Fruit fly (Drosophila melanogaster) whole organism, prepupa: Measurements from ENCODE around the gene Smr.

Experiments used
- Blimp-1 ChIP-seq: fragments of 200-800 bp; sonication (Bioruptor generic); optimal IDR thresholded peaks from 3 replicates; lab custom pipeline; 2017; ENCODE audit warnings: missing biosample characterization, missing genetic modification characterization, mild to moderate bottlenecking, moderate library complexity, missing genetic modification reagents
- CG11762 ChIP-seq: fragments of 200-800 bp; sonication (Bioruptor generic); optimal IDR thresholded peaks from 3 replicates; lab custom pipeline; 2016; ENCODE audit warnings: missing biosample characterization, missing genetic modification characterization; ENCODE audit not compliant: insufficient read depth
- CG11902 ChIP-seq: fragments of 200-800 bp; sonication (Bioruptor generic); optimal IDR thresholded peaks from 3 replicates; lab custom pipeline; 2016; ENCODE audit warnings: missing biosample characterization, missing genetic modification characterization
- CG1621 ChIP-seq: fragments of 200-800 bp; sonication (Bioruptor generic); optimal IDR thresholded peaks from 3 replicates; lab custom pipeline; 2018; ENCODE audit warnings: missing biosample characterization, mild to moderate bottlenecking, missing genetic modification characterization
- CG16779 ChIP-seq: fragments of 200-800 bp; sonication (Bioruptor generic); optimal IDR thresholded peaks from 3 replicates; lab custom pipeline; 2017; ENCODE audit warnings: missing biosample characterization, mild to moderate bottlenecking, missing genetic modification characterization
- CG3032 ChIP-seq: fragments of 200-800 bp; optimal IDR thresholded peaks from 2 replicates; lab custom pipeline; 2019; ENCODE audit warnings: missing biosample characterization, mild to moderate bottlenecking, missing genetic modification characterization, moderate library complexity
- CG31627 ChIP-seq: fragments of 200-800 bp; sonication (Bioruptor generic); optimal IDR thresholded peaks from 3 replicates; lab custom pipeline; 2016; ENCODE audit warnings: missing biosample characterization, missing genetic modification characterization
- CG32006 ChIP-seq: fragments of 200-800 bp; sonication (Bioruptor generic); optimal IDR thresholded peaks from 3 replicates; lab custom pipeline; 2017; ENCODE audit warnings: missing biosample characterization, mild to moderate bottlenecking, missing genetic modification characterization
- CG34406 ChIP-seq: fragments of 200-800 bp; sonication (Bioruptor generic); optimal IDR thresholded peaks from 3 replicates; lab custom pipeline; 2016; ENCODE audit warnings: missing biosample characterization, missing genetic modification characterization
- CG3919 ChIP-seq: fragments of 200-800 bp; sonication (Bioruptor generic); optimal IDR thresholded peaks from 3 replicates; lab custom pipeline; 2016; ENCODE audit warnings: missing biosample characterization, missing genetic modification characterization
- CG4318 ChIP-seq: fragments of 200-800 bp; sonication (Bioruptor generic); optimal IDR thresholded peaks from 3 replicates; lab custom pipeline; 2017; ENCODE audit warnings: missing biosample characterization, mild to moderate bottlenecking, missing genetic modification characterization
- CG6163 ChIP-seq: fragments of 200-800 bp; sonication (Bioruptor generic); IDR thresholded peaks from 3 replicates; pipeline ENCODE4 v1.3.6; 2022; ENCODE audit warnings: missing biosample characterization, missing genetic modification characterization
- CG6276 ChIP-seq: fragments of 200-800 bp; sonication (Bioruptor generic); optimal IDR thresholded peaks from 2 replicates; lab custom pipeline; 2017; ENCODE audit warnings: missing biosample characterization, mild to moderate bottlenecking, missing genetic modification characterization
- CG6792 ChIP-seq: fragments of 200-800 bp; sonication (Bioruptor generic); optimal IDR thresholded peaks from 3 replicates; lab custom pipeline; 2016; ENCODE audit warnings: missing biosample characterization, missing genetic modification characterization
- CG6854 ChIP-seq: fragments of 200-800 bp; sonication (Bioruptor generic); optimal IDR thresholded peaks from 2 replicates; lab custom pipeline; 2017; ENCODE audit warnings: missing biosample characterization, mild to moderate bottlenecking, missing genetic modification characterization
- CG7368 ChIP-seq: fragments of 200-800 bp; sonication (Bioruptor generic); optimal IDR thresholded peaks from 3 replicates; lab custom pipeline; 2016; ENCODE audit warnings: missing biosample characterization, missing genetic modification characterization
- CG8119 ChIP-seq: fragments of 200-800 bp; sonication (Bioruptor generic); IDR thresholded peaks from 3 replicates; pipeline ENCODE4 v1.3.6; 2022; ENCODE audit warnings: missing biosample characterization, missing genetic modification characterization
- CG8319 ChIP-seq: fragments of 200-800 bp; sonication (Bioruptor generic); optimal IDR thresholded peaks from 3 replicates; lab custom pipeline; 2016; ENCODE audit warnings: missing biosample characterization, missing genetic modification characterization
- CG9139 ChIP-seq: fragments of 200-800 bp; sonication (Bioruptor generic); optimal IDR thresholded peaks from 3 replicates; lab custom pipeline; 2017; ENCODE audit warnings: missing biosample characterization, mild to moderate bottlenecking, missing genetic modification characterization
- Eip75B ChIP-seq: fragments of 200-800 bp; sonication (Bioruptor generic); optimal IDR thresholded peaks from 3 replicates; lab custom pipeline; 2016; ENCODE audit warnings: missing biosample characterization, missing genetic modification characterization
- Eip78C ChIP-seq: fragments of 200-800 bp; sonication (Bioruptor generic); peaks from one replicate; lab custom pipeline; 2016; ENCODE audit warnings: missing biosample characterization, missing genetic modification characterization
- Eip93F ChIP-seq: fragments of 200-800 bp; sonication (Bioruptor generic); optimal IDR thresholded peaks from 2 replicates; lab custom pipeline; 2016; ENCODE audit warnings: missing biosample characterization, mild to moderate bottlenecking, missing genetic modification characterization
- Ets21C ChIP-seq: fragments of 200-800 bp; sonication (Bioruptor generic); optimal IDR thresholded peaks from 3 replicates; lab custom pipeline; 2016; ENCODE audit warnings: missing biosample characterization, missing genetic modification characterization
- Ets96B ChIP-seq: fragments of 200-800 bp; optimal IDR thresholded peaks from 2 replicates; lab custom pipeline; 2019; ENCODE audit warnings: missing biosample characterization, mild to moderate bottlenecking, missing genetic modification characterization, moderate library complexity
- Gug ChIP-seq: fragments of 200-800 bp; sonication (Bioruptor generic); IDR thresholded peaks from 2 replicates; pipeline ENCODE4 v1.3.6; 2022; ENCODE audit warnings: missing biosample characterization, missing genetic modification characterization
- Hr38 ChIP-seq: sonication (Bioruptor generic); optimal IDR thresholded peaks from 2 replicates; lab custom pipeline; 2016; ENCODE audit warnings: missing biosample characterization, missing genetic modification characterization
- Hr39 ChIP-seq: fragments of 200-800 bp; sonication (Bioruptor generic); optimal IDR thresholded peaks from 2 replicates; lab custom pipeline; 2016; ENCODE audit warnings: missing biosample characterization, missing genetic modification characterization
- Hr4 ChIP-seq: fragments of 200-800 bp; sonication (Bioruptor generic); optimal IDR thresholded peaks from 3 replicates; lab custom pipeline; 2016; ENCODE audit warnings: missing biosample characterization, missing genetic modification characterization
- Lpt ChIP-seq: fragments of 200-800 bp; sonication (Bioruptor generic); optimal IDR thresholded peaks from 3 replicates; lab custom pipeline; 2016; ENCODE audit warnings: missing biosample characterization, missing genetic modification characterization
- OdsH ChIP-seq: fragments of 200-800 bp; sonication (Bioruptor generic); optimal IDR thresholded peaks from 3 replicates; lab custom pipeline; 2016; ENCODE audit warnings: missing biosample characterization, missing genetic modification characterization
- Smox ChIP-seq: fragments of 200-800 bp; sonication (Bioruptor generic); optimal IDR thresholded peaks from 3 replicates; lab custom pipeline; 2016; ENCODE audit warnings: missing biosample characterization, missing genetic modification characterization
- Sox102F ChIP-seq: fragments of 200-800 bp; sonication (Bioruptor generic); optimal IDR thresholded peaks from 2 replicates; lab custom pipeline; 2016; ENCODE audit warnings: missing biosample characterization, mild to moderate bottlenecking, missing genetic modification characterization
- Sox14 ChIP-seq: fragments of 200-800 bp; sonication (Bioruptor generic); optimal IDR thresholded peaks from 3 replicates; lab custom pipeline; 2016; ENCODE audit warnings: missing biosample characterization, missing genetic modification characterization
- Sox15 ChIP-seq: fragments of 200-800 bp; sonication (Bioruptor generic); optimal IDR thresholded peaks from 3 replicates; lab custom pipeline; 2016; ENCODE audit warnings: missing biosample characterization, missing genetic modification characterization
- cyc ChIP-seq: fragments of 200-800 bp; sonication (Bioruptor generic); optimal IDR thresholded peaks from 3 replicates; lab custom pipeline; 2016; ENCODE audit warnings: missing biosample characterization, missing genetic modification characterization
- dac ChIP-seq: fragments of 200-800 bp; sonication (Bioruptor generic); optimal IDR thresholded peaks from 2 replicates; lab custom pipeline; 2017; ENCODE audit warnings: missing biosample characterization, mild to moderate bottlenecking, missing genetic modification characterization
- eg ChIP-seq: fragments of 200-800 bp; sonication (Bioruptor generic); IDR thresholded peaks from 3 replicates; pipeline ENCODE4 v1.3.6; 2022; ENCODE audit warnings: missing biosample characterization, missing genetic modification characterization
- esn ChIP-seq: fragments of 200-800 bp; sonication (Bioruptor generic); optimal IDR thresholded peaks from 2 replicates; lab custom pipeline; 2016; ENCODE audit warnings: missing biosample characterization, mild to moderate bottlenecking, missing genetic modification characterization, moderate library complexity
- fd59A ChIP-seq: fragments of 200-800 bp; sonication (Bioruptor generic); optimal IDR thresholded peaks from 2 replicates; lab custom pipeline; 2017; ENCODE audit warnings: missing biosample characterization, mild to moderate bottlenecking, missing genetic modification characterization, missing genetic modification reagents
- fd85E ChIP-seq: fragments of 200-800 bp; sonication (Bioruptor generic); optimal IDR thresholded peaks from 3 replicates; lab custom pipeline; 2016; ENCODE audit warnings: missing biosample characterization, missing genetic modification characterization
- fkh ChIP-seq: fragments of 200-800 bp; sonication (Bioruptor generic); optimal IDR thresholded peaks from 3 replicates; lab custom pipeline; 2017; ENCODE audit warnings: missing biosample characterization, mild to moderate bottlenecking, missing genetic modification characterization, moderate library complexity
- lz ChIP-seq: fragments of 200-800 bp; sonication (Bioruptor generic); optimal IDR thresholded peaks from 3 replicates; lab custom pipeline; 2016; ENCODE audit warnings: missing biosample characterization, missing genetic modification characterization
- net ChIP-seq: fragments of 200-800 bp; sonication (Bioruptor generic); optimal IDR thresholded peaks from 3 replicates; lab custom pipeline; 2016; ENCODE audit warnings: missing biosample characterization, missing genetic modification characterization
- salr ChIP-seq, 2 experiments: fragments of 200-800 bp; sonication (Bioruptor generic); optimal IDR thresholded peaks; 3 replicates each; lab custom pipeline; 2016 to 2018; ENCODE audit warnings: missing biosample characterization in 2 of 2, missing genetic modification characterization in 2 of 2, mild to moderate bottlenecking in 1 of 2
- spab ChIP-seq: fragments of 200-800 bp; sonication (Bioruptor generic); optimal IDR thresholded peaks from 2 replicates; lab custom pipeline; 2017; ENCODE audit warnings: missing biosample characterization, mild to moderate bottlenecking, missing genetic modification characterization, missing genetic modification reagents
- ss ChIP-seq, 2 experiments: fragments of 200-800 bp; sonication (Bioruptor generic); optimal IDR thresholded peaks; 2 replicates in 1 of 2; 3 replicates in 1 of 2; lab custom pipeline; 2017 to 2018; ENCODE audit warnings: mild to moderate bottlenecking in 2 of 2, missing biosample characterization in 2 of 2, missing genetic modification characterization in 2 of 2, moderate library complexity in 1 of 2
- svp ChIP-seq: fragments of 200-800 bp; sonication (Bioruptor generic); peaks from one replicate; lab custom pipeline; 2016; ENCODE audit warnings: missing biosample characterization, missing genetic modification characterization
- topi ChIP-seq: fragments of 200-800 bp; sonication (Bioruptor generic); optimal IDR thresholded peaks from 3 replicates; lab custom pipeline; 2016; ENCODE audit warnings: missing biosample characterization, missing genetic modification characterization
- vri ChIP-seq: fragments of 200-800 bp; sonication (Bioruptor generic); optimal IDR thresholded peaks from 3 replicates; lab custom pipeline; 2016; ENCODE audit warnings: missing biosample characterization, mild to moderate bottlenecking, missing genetic modification characterization

The Smr gene

dm6 chrX:12724287-12725186 lies 17.9 kb downstream of the Smr start (continued):
- TF ChIP-seq CG7368 (GFP tag; lab: Kevin White, UChicago), result no peak
- no peak for TF ChIP-seq Sox102F (GFP tag; lab: Kevin White, UChicago)
- peak; percentile 60 for TF ChIP-seq Eip75B (GFP tag; lab: Kevin White, UChicago)
- peak in 1 of 2 experiments; percentile 57 for TF ChIP-seq ss (GFP tag; optimal IDR thresholded peaks at IDR 0.05; lab: Kevin White, UChicago)
- no peak for TF ChIP-seq fd85E
- TF ChIP-seq CG6792, result peak; percentile 33
- TF ChIP-seq cyc, result peak; percentile 22
- peak; percentile 56 for TF ChIP-seq Hr4
- TF ChIP-seq Eip78C (GFP tag; lab: Kevin White, UChicago), result peak; percentile 87
- peak; percentile 49 for TF ChIP-seq topi (GFP tag; lab: Kevin White, UChicago)

- TF ChIP-seq spab (GFP tag; lab: Kevin White, UChicago) (no peak), CG34406 (GFP tag; lab: Kevin White, UChicago) (no peak), Hr38 (GFP tag; lab: Kevin White, UChicago) (no peak), Hr39 (GFP tag; lab: Kevin White, UChicago) (no peak), vri (GFP tag; lab: Kevin White, UChicago) (peak; percentile 70), esn (GFP tag; lab: Kevin White, UChicago) (no peak), CG8319 (GFP tag; lab: Kevin White, UChicago) (no peak), Eip93F (GFP tag; lab: Kevin White, UChicago) (peak; percentile 24), CG6854 (GFP tag; lab: Kevin White, UChicago) (no peak), salr (GFP tag; optimal IDR thresholded peaks at IDR 0.05; lab: Kevin White, UChicago) (no peak), CG11902 (GFP tag; lab: Kevin White, UChicago) (no peak), CG1621 (tag; lab: Kevin White, UChicago) (no peak), CG32006 (GFP tag; lab: Kevin White, UChicago) (no peak), CG11762 (GFP tag; lab: Kevin White, UChicago) (no peak), CG3032 (tag; lab: Kevin White, UChicago) (no peak), CG7368 (GFP tag; lab: Kevin White, UChicago) (no peak), Sox14 (peak; percentile 9), net (GFP tag; lab: Kevin White, UChicago) (no peak), CG9139 (GFP tag; lab: Kevin White, UChicago) (no peak), Sox15 (no peak), fd59A (GFP tag; lab: Kevin White, UChicago) (no peak), Ets96B (tag; lab: Kevin White, UChicago) (no peak), svp (GFP tag; lab: Kevin White, UChicago) (no peak), eg (GFP tag; lab: Robert Waterston, UW) (peak; percentile 53; the same call in 1 of the 3 replicates), CG6792 (no peak), Gug (GFP tag; lab: Robert Waterston, UW) (no peak), Ets21C (GFP tag; lab: Kevin White, UChicago) (no peak), CG3919 (no peak), Blimp-1 (GFP tag; lab: Kevin White, UChicago) (no peak), Eip78C (GFP tag; lab: Kevin White, UChicago) (peak; percentile 49), CG8119 (GFP tag; lab: Robert Waterston, UW) (peak; percentile 42; the same call in 2 of the 3 replicates), dac (no peak), OdsH (GFP tag; lab: Kevin White, UChicago) (no peak), Lpt (no peak), CG31627 (no peak), CG4318 (GFP tag; lab: Kevin White, UChicago) (no peak), cyc (no peak), ss (GFP tag; optimal IDR thresholded peaks at IDR 0.05; lab: Kevin White, UChicago) (no peak), Smox (no peak), fkh (peak; percentile 83), CG6276 (GFP tag; lab: Kevin White, UChicago) (peak; percentile 29), CG16779 (tag; lab: Kevin White, UChicago) (peak; percentile 19), lz (GFP tag; lab: Kevin White, UChicago) (no peak), CG6163 (GFP tag; lab: Robert Waterston, UW) (peak; percentile 64)
Observed at dm6 chrX:12723332-12723731, 19.1 kb downstream of the Smr start.
